Worm (Caenorhabditis elegans) whole organism, young adult: Measurements from ENCODE around the gene C34D4.4.
A peak's percentile ranks its signal among the peaks of the same experiment; 100 is the strongest.

Experiments
- F23B12.7 ChIP-seq: sonication (generic microtip); optimal IDR thresholded peaks from 2 replicates; lab custom pipeline; 2017; ENCODE audit warnings: missing genetic modification characterization, mild to moderate bottlenecking, missing compliant biosample characterization, antibody characterized with exemption, moderate library complexity; ENCODE audit not compliant: insufficient read depth
- T26A5.8 ChIP-seq: sonication (generic microtip); optimal IDR thresholded peaks from 2 replicates; lab custom pipeline; 2016; ENCODE audit warnings: missing genetic modification characterization, missing compliant biosample characterization
- Y67H2A.10 ChIP-seq: fragments of 200-800 bp; sonication (Bioruptor generic); conservative IDR thresholded peaks from 2 replicates; pipeline ENCODE4 v1.3.6; 2022; ENCODE audit warnings: missing genetic modification reagents, missing genetic modification characterization, missing compliant biosample characterization
- ZK185.1 ChIP-seq: sonication (generic microtip); optimal IDR thresholded peaks from 2 replicates; lab custom pipeline; 2016; ENCODE audit warnings: mild to moderate bottlenecking, missing genetic modification characterization, missing compliant biosample characterization; ENCODE audit not compliant: poor library complexity, severe bottlenecking
- akir-1 ChIP-seq: fragments of 200-800 bp; sonication (Bioruptor generic); optimal IDR thresholded peaks from 2 replicates; lab custom pipeline; 2018; ENCODE audit warnings: mild to moderate bottlenecking, missing genetic modification characterization, moderate library complexity, missing compliant biosample characterization
- aptf-2 ChIP-seq: fragments of 200-800 bp; sonication (Bioruptor generic); conservative IDR thresholded peaks from 2 replicates; pipeline ENCODE4 v1.3.6; 2022; ENCODE audit warnings: missing genetic modification reagents, missing genetic modification characterization, missing compliant biosample characterization
- aptf-3 ChIP-seq: fragments of 200-800 bp; sonication (Bioruptor generic); IDR thresholded peaks from 2 replicates; pipeline ENCODE4 v1.3.6; 2022; ENCODE audit warnings: missing genetic modification characterization, missing compliant biosample characterization
- bed-1 ChIP-seq: fragments of 200-800 bp; sonication (Bioruptor generic); IDR thresholded peaks from 2 replicates; pipeline ENCODE4 v1.3.6; 2022; ENCODE audit warnings: missing genetic modification reagents, missing genetic modification characterization, missing compliant biosample characterization
- cebp-2 ChIP-seq: fragments of 200-800 bp; sonication (Bioruptor generic); IDR thresholded peaks from 2 replicates; pipeline ENCODE4 v1.3.6; 2022; ENCODE audit warnings: missing genetic modification characterization, missing compliant biosample characterization
- ceh-79 ChIP-seq: sonication (generic microtip); optimal IDR thresholded peaks from 2 replicates; lab custom pipeline; 2017; ENCODE audit warnings: mild to moderate bottlenecking, missing genetic modification characterization, missing compliant biosample characterization
- ceh-91 ChIP-seq: fragments of 200-800 bp; sonication (Bioruptor generic); IDR thresholded peaks from 2 replicates; pipeline ENCODE4 v1.3.6; 2022; ENCODE audit warnings: missing genetic modification reagents, missing genetic modification characterization, missing compliant biosample characterization
- efl-1 ChIP-seq: fragments of 150-350 bp; optimal IDR thresholded peaks from 2 replicates; lab custom pipeline; 2014; ENCODE audit warnings: missing biosample characterization, missing genetic modification reagents, missing genetic modification characterization
- egl-18 ChIP-seq: fragments of 200-800 bp; sonication (Bioruptor generic); IDR thresholded peaks from 2 replicates; pipeline ENCODE4 v1.3.6; 2022; ENCODE audit warnings: missing genetic modification reagents, missing genetic modification characterization, missing compliant biosample characterization
- lag-1 ChIP-seq: fragments of 200-800 bp; sonication (Bioruptor generic); IDR thresholded peaks from 2 replicates; pipeline ENCODE4 v1.3.6; 2022; ENCODE audit warnings: missing genetic modification reagents, missing genetic modification characterization, missing compliant biosample characterization
- let-607 ChIP-seq, 2 experiments: fragments of 200-800 bp in 1 of 2; sonication (Bioruptor generic) in 1 of 2; sonication (generic microtip) in 1 of 2; optimal IDR thresholded peaks; 2 replicates each; lab custom pipeline; 2016 to 2018; ENCODE audit warnings: mild to moderate bottlenecking in 2 of 2, missing compliant biosample characterization in 2 of 2, missing genetic modification characterization in 2 of 2, moderate library complexity in 2 of 2, missing genotype in 1 of 2
- lin-26 ChIP-seq: fragments of 200-800 bp; sonication (Bioruptor generic); IDR thresholded peaks from 2 replicates; pipeline ENCODE4 v1.3.6; 2022; ENCODE audit warnings: missing genetic modification reagents, missing genetic modification characterization, missing compliant biosample characterization
- lin-35 ChIP-seq, 3 experiments: fragments of 150-350 bp in 2 of 3; sonication (generic microtip) in 1 of 3; optimal IDR thresholded peaks; 2 replicates each; lab custom pipeline; 2014 to 2018; ENCODE audit warnings: missing biosample characterization in 3 of 3, missing genetic modification characterization in 3 of 3, missing genetic modification reagents in 3 of 3
- nhr-80 ChIP-seq: sonication (generic microtip); optimal IDR thresholded peaks from 2 replicates; lab custom pipeline; 2016; ENCODE audit warnings: missing genetic modification characterization, missing compliant biosample characterization
- pha-4 ChIP-seq: fragments of 150-350 bp; sonication (generic microtip); optimal IDR thresholded peaks from 2 replicates; lab custom pipeline; 2014; ENCODE audit warnings: missing biosample characterization, missing genetic modification reagents, missing genetic modification characterization
- rec-8 ChIP-seq, 2 experiments: sonication (generic microtip); optimal IDR thresholded peaks; 2 replicates each; lab custom pipeline; 2016; ENCODE audit warnings: mild to moderate bottlenecking in 2 of 2, missing genetic modification characterization in 2 of 2, missing genetic modification reagents in 2 of 2, missing genotype in 2 of 2, missing biosample characterization in 1 of 2, missing compliant biosample characterization in 1 of 2, moderate library complexity in 1 of 2
- snpc-3.4 ChIP-seq: sonication (generic microtip); optimal IDR thresholded peaks from 2 replicates; lab custom pipeline; 2017; ENCODE audit warnings: missing genetic modification characterization, mild to moderate bottlenecking, missing compliant biosample characterization, antibody characterized with exemption, moderate library complexity, missing genotype, missing genetic modification reagents
- snpc-4 ChIP-seq, 5 experiments: fragments of 150-350 bp in 1 of 5; sonication (generic microtip) in 4 of 5; optimal IDR thresholded peaks; 2 replicates each; lab custom pipeline; 2014 to 2018; ENCODE audit warnings: missing genetic modification characterization in 5 of 5, missing biosample characterization in 3 of 5, antibody characterized with exemption in 2 of 5, mild to moderate bottlenecking in 2 of 5, missing compliant biosample characterization in 2 of 5, missing genotype in 2 of 5, moderate library complexity in 2 of 5, missing genetic modification reagents in 1 of 5
- unc-130 ChIP-seq: sonication (generic microtip); optimal IDR thresholded peaks from 2 replicates; lab custom pipeline; 2016; ENCODE audit warnings: missing genetic modification reagents, missing genetic modification characterization, missing compliant biosample characterization
- unc-62 ChIP-seq: fragments of 150-350 bp; optimal IDR thresholded peaks from 2 replicates; lab custom pipeline; 2014; ENCODE audit warnings: missing biosample characterization, missing genetic modification reagents, missing genetic modification characterization
- zfh-2 ChIP-seq: fragments of 200-800 bp; sonication (Bioruptor generic); conservative IDR thresholded peaks from 2 replicates; pipeline ENCODE4 v1.3.6; 2022; ENCODE audit warnings: missing genetic modification reagents, missing genetic modification characterization, missing compliant biosample characterization
- ztf-22 ChIP-seq: fragments of 200-800 bp; sonication (Bioruptor generic); optimal IDR thresholded peaks from 2 replicates; lab custom pipeline; 2018; ENCODE audit warnings: mild to moderate bottlenecking, missing genetic modification characterization, moderate library complexity, missing compliant biosample characterization
- ztf-28 ChIP-seq: fragments of 200-800 bp; sonication (Bioruptor generic); IDR thresholded peaks from 2 replicates; pipeline ENCODE4 v1.3.6; 2022; ENCODE audit warnings: missing genetic modification reagents, missing genetic modification characterization, missing compliant biosample characterization

C34D4.4 gene

ce11 chrIV:7178942-7179341 lies 29.8 kb downstream of the C34D4.4 start, which contains the start of gene C42D4.3:
Gene C42D4.3, plus strand, starts transcription at chrIV:7179239.
- TF ChIP-seq lag-1 (no peak), rec-8 (tag; optimal IDR thresholded peaks at IDR 0.05; lab: Kevin White, UChicago) (no peak), ceh-79 (tag; lab: Kevin White, UChicago) (no peak), ztf-22 (GFP tag; lab: Kevin White, UChicago) (no peak), T26A5.8 (tag; lab: Kevin White, UChicago) (no peak), akir-1 (no peak), ceh-91 (GFP tag; lab: Robert Waterston, UW) (no peak), efl-1 (no peak)

DNA sequence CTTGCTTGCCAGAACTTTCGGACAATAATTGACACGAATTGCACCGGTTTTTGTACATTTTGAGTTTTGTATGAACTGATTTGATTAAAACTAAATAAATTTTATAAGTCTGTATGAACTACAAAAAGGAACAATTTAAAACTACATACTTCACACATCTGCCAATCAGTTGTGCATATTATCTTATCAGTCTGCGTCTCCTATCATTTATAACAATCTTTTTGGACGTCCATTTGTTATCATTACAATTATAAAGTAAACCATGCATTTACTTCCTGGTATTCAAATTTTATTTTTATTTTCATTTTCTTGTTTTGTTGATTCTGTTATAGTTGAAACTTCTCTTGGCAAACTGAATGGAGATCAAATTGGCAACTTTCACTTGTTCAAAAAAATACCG lies 31.1 kb downstream of the C34D4.4 start, which contains the start of gene cest-10:
Gene cest-10, plus strand, starts transcription at position 254 of the 400 bp plus-strand sequence.
- TF ChIP-seq lin-26 (GFP tag; lab: Robert Waterston, UW) (no peak), nhr-80 (tag; lab: Kevin White, UChicago) (peak; percentile 72), Y67H2A.10 (GFP tag; lab: Robert Waterston, UW) (no peak), let-607 (tag; optimal IDR thresholded peaks at IDR 0.05; lab: Kevin White, UChicago) (peak in 1 of 2 experiments; percentile 67), unc-62 (GFP tag; lab: Kevin White, UChicago) (peak; percentile 54), lin-35 (GFP tag; optimal IDR thresholded peaks at IDR 0.05; lab: Kevin White, UChicago) (no peak)

DNA sequence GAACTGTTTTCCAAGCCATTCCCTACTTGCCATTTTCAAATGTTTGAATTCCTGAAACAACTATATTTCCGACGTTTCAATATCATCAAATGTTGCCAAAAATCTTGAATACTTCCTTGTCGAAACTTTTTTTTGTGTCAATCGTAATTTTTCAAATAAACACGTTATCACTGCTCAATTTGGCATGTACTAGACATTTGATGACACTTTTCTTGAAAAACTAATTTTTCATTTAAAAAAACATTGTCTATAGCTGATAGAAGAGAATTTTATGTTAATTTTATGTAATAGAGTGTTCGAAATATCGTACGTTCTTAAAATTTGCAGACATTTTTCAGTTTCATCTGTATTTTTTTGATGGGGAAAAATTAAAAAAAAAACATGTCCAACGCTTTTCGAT lies 33.7 kb downstream of the C34D4.4 start:
- TF ChIP-seq unc-62 (GFP tag; lab: Kevin White, UChicago), result peak; percentile 75
- peak; percentile 36 for TF ChIP-seq pha-4
- TF ChIP-seq ztf-22 (GFP tag; lab: Kevin White, UChicago), result peak; percentile 47
- TF ChIP-seq nhr-80 (tag; lab: Kevin White, UChicago), result peak; percentile 78
- TF ChIP-seq ZK185.1 (tag; lab: Kevin White, UChicago), result no peak
- TF ChIP-seq egl-18, result no peak
- TF ChIP-seq let-607 (tag; optimal IDR thresholded peaks at IDR 0.05; lab: Kevin White, UChicago), result peak; percentile 60 to 85

- TF ChIP-seq cebp-2 (GFP tag; lab: Robert Waterston, UW) (no peak), ztf-28 (GFP tag; lab: Robert Waterston, UW) (no peak), lag-1 (no peak), F23B12.7 (tag; lab: Kevin White, UChicago) (no peak), aptf-2 (GFP tag; lab: Robert Waterston, UW) (no peak), unc-130 (GFP tag; lab: Kevin White, UChicago) (no peak)
- TF ChIP-seq, all 124 proteins: peak for 0
Observed at ce11 chrIV:7184597-7184996, 35.4 kb downstream of the C34D4.4 start, which contains the start of gene clec-179. Gene clec-179, minus strand, starts transcription at chrIV:7184697.

DNA sequence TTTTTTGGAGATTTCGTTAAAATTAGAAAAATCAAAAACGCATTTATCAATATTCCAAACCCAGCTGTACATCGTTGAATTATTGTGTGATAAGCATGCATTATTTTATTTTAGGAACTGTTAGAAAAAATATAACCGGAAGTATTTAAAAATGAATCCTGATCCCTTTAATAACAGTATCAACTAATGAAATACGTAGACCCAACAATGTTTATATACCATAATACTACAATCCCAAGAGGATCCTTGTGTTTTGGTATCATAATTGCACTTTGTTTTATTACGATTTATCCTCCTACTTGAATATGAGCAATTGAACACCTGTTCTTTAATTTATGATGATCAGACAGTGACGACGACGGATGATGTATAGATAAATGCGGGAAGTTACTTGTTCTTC lies 37.6 kb downstream of the C34D4.4 start, which contains the start of gene str-249:
Gene str-249, minus strand, starts transcription at position 101 of the 400 bp plus-strand sequence.
- TF ChIP-seq akir-1 (no peak), snpc-4 (GFP tag; optimal IDR thresholded peaks at IDR 0.05; lab: Kevin White, UChicago) (no peak), snpc-4 (tag; optimal IDR thresholded peaks at IDR 0.05; lab: Kevin White, UChicago) (no peak), ztf-28 (GFP tag; lab: Robert Waterston, UW) (no peak), bed-1 (GFP tag; lab: Robert Waterston, UW) (no peak), snpc-3.4 (no peak), zfh-2 (GFP tag; lab: Robert Waterston, UW) (no peak), aptf-3 (GFP tag; lab: Robert Waterston, UW) (no peak), let-607 (tag; optimal IDR thresholded peaks at IDR 0.05; lab: Kevin White, UChicago) (no peak)
- TF ChIP-seq, all 124 proteins: peak for 0
